Worm (Caenorhabditis elegans) whole organism, L4 larva: Measurements from ENCODE around the gene syd-9.

Experiments used
- F10B5.3 ChIP-seq: sonication (generic microtip); optimal IDR thresholded peaks from 2 replicates; lab custom pipeline; 2016; ENCODE audit warnings: mild to moderate bottlenecking, missing genetic modification characterization, missing compliant biosample characterization
- F37D6.2 ChIP-seq: sonication (generic microtip); optimal IDR thresholded peaks from 2 replicates; lab custom pipeline; 2016; ENCODE audit warnings: mild to moderate bottlenecking, missing genetic modification characterization, missing compliant biosample characterization
- F44E2.7 ChIP-seq: fragments of 200-800 bp; sonication (Bioruptor generic); IDR thresholded peaks from 2 replicates; pipeline ENCODE4 v2.1.2; 2022; ENCODE audit warnings: missing genetic modification characterization, missing compliant biosample characterization
- T20F7.1 ChIP-seq: fragments of 200-800 bp; sonication (Bioruptor generic); optimal IDR thresholded peaks from 2 replicates; lab custom pipeline; 2018; ENCODE audit warnings: mild to moderate bottlenecking, missing genetic modification characterization, missing compliant biosample characterization
- T26A8.4 ChIP-seq: fragments of 200-800 bp; sonication (Bioruptor generic); IDR thresholded peaks from 2 replicates; pipeline ENCODE4 v1.3.6; 2022; ENCODE audit warnings: missing genetic modification characterization, missing compliant biosample characterization
- Y105C5A.15 ChIP-seq: fragments of 200-800 bp; sonication (Bioruptor generic); IDR thresholded peaks from 2 replicates; pipeline ENCODE4 v1.3.6; 2022; ENCODE audit warnings: missing genetic modification characterization, missing compliant biosample characterization
- ZK546.5 ChIP-seq, 2 experiments: sonication (generic microtip); optimal IDR thresholded peaks; 2 replicates each; lab custom pipeline; 2017; ENCODE audit warnings: missing biosample characterization in 2 of 2, missing genetic modification characterization in 2 of 2
- aha-1 ChIP-seq: fragments of 150-350 bp; peaks from one replicate; lab custom pipeline; 2014; ENCODE audit warnings: missing biosample characterization, missing genetic modification characterization
- aly-2 ChIP-seq: sonication (generic microtip); optimal IDR thresholded peaks from 2 replicates; lab custom pipeline; 2018; ENCODE audit warnings: missing biosample characterization, missing genetic modification characterization
- cey-2 ChIP-seq: sonication (generic microtip); optimal IDR thresholded peaks from 3 replicates; lab custom pipeline; 2017; ENCODE audit warnings: missing genetic modification characterization, mild to moderate bottlenecking, missing compliant biosample characterization, antibody characterized with exemption, borderline replicate concordance; ENCODE audit not compliant: insufficient read depth
- daf-12 ChIP-seq: fragments of 150-350 bp; optimal IDR thresholded peaks from 2 replicates; lab custom pipeline; 2014; ENCODE audit warnings: missing biosample characterization, missing genetic modification reagents, missing genetic modification characterization
- daf-16 ChIP-seq, 3 experiments: sonication (generic microtip); optimal IDR thresholded peaks; 2 replicates each; lab custom pipeline; 2016 to 2017; ENCODE audit warnings: missing genetic modification characterization in 3 of 3, missing genetic modification reagents in 3 of 3, mild to moderate bottlenecking in 2 of 3, missing compliant biosample characterization in 2 of 3, missing biosample characterization in 1 of 3, moderate library complexity in 1 of 3
- daf-19 ChIP-seq: fragments of 200-800 bp; sonication (Bioruptor generic); conservative IDR thresholded peaks from 2 replicates; pipeline ENCODE4 v1.3.6; 2022; ENCODE audit warnings: missing genetic modification characterization, missing compliant biosample characterization
- dmd-6 ChIP-seq: fragments of 200-800 bp; sonication (Bioruptor generic); IDR thresholded peaks from 2 replicates; pipeline ENCODE4 v1.3.6; 2022; ENCODE audit warnings: missing genetic modification reagents, missing genetic modification characterization, missing compliant biosample characterization
- dve-1 ChIP-seq: sonication (generic microtip); optimal IDR thresholded peaks from 2 replicates; lab custom pipeline; 2017; ENCODE audit warnings: antibody characterized with exemption, mild to moderate bottlenecking, missing genetic modification characterization, missing compliant biosample characterization; ENCODE audit not compliant: insufficient read depth
- egl-27 ChIP-seq: sonication (generic microtip); optimal IDR thresholded peaks from 3 replicates; lab custom pipeline; 2017; ENCODE audit warnings: missing biosample characterization, missing genetic modification reagents, missing genetic modification characterization
- fos-1 ChIP-seq: fragments of 150-350 bp; optimal IDR thresholded peaks from 2 replicates; lab custom pipeline; 2014; ENCODE audit warnings: missing biosample characterization, missing genetic modification characterization
- gei-8 ChIP-seq: fragments of 200-800 bp; sonication (Bioruptor generic); optimal IDR thresholded peaks from 2 replicates; lab custom pipeline; 2018; ENCODE audit warnings: mild to moderate bottlenecking, missing genetic modification characterization, missing compliant biosample characterization
- hlh-30 ChIP-seq: sonication (generic microtip); optimal IDR thresholded peaks from 2 replicates; lab custom pipeline; 2017; ENCODE audit warnings: antibody characterized with exemption, mild to moderate bottlenecking, missing genetic modification characterization, missing compliant biosample characterization; ENCODE audit not compliant: insufficient read depth
- hmg-1.1 ChIP-seq: fragments of 200-800 bp; sonication (Bioruptor generic); IDR thresholded peaks from 2 replicates; pipeline ENCODE4 v1.3.6; 2022; ENCODE audit warnings: missing genetic modification reagents, missing genetic modification characterization, missing compliant biosample characterization
- jun-1 ChIP-seq: fragments of 150-350 bp; optimal IDR thresholded peaks from 2 replicates; lab custom pipeline; 2014; ENCODE audit warnings: missing biosample characterization, missing genetic modification reagents, missing genetic modification characterization
- lin-13 ChIP-seq: fragments of 150-350 bp; optimal IDR thresholded peaks from 2 replicates; lab custom pipeline; 2014; ENCODE audit warnings: missing biosample characterization, missing genetic modification reagents, missing genetic modification characterization
- lin-39 ChIP-seq: fragments of 150-350 bp; optimal IDR thresholded peaks from 2 replicates; lab custom pipeline; 2014; ENCODE audit warnings: missing biosample characterization, missing genetic modification reagents, missing genetic modification characterization
- mdt-29 ChIP-seq: fragments of 200-800 bp; sonication (Bioruptor generic); IDR thresholded peaks from 2 replicates; pipeline ENCODE4 v1.3.6; 2022; ENCODE audit warnings: missing genetic modification reagents, missing genetic modification characterization, missing compliant biosample characterization
- mep-1 ChIP-seq: fragments of 150-350 bp; sonication (generic microtip); optimal IDR thresholded peaks from 3 replicates; lab custom pipeline; 2014; ENCODE audit warnings: missing biosample characterization, missing genetic modification characterization
- mxl-3 ChIP-seq: fragments of 200-800 bp; sonication (Bioruptor generic); optimal IDR thresholded peaks from 2 replicates; lab custom pipeline; 2018; ENCODE audit warnings: mild to moderate bottlenecking, missing genetic modification characterization, missing compliant biosample characterization
- nhr-111 ChIP-seq: fragments of 200-800 bp; sonication (Bioruptor generic); optimal IDR thresholded peaks from 2 replicates; lab custom pipeline; 2018; ENCODE audit warnings: mild to moderate bottlenecking, missing genetic modification characterization, missing compliant biosample characterization
- nhr-25 ChIP-seq: sonication (generic microtip); optimal IDR thresholded peaks from 2 replicates; lab custom pipeline; 2017; ENCODE audit warnings: missing genetic modification characterization, mild to moderate bottlenecking, missing compliant biosample characterization, antibody characterized with exemption, moderate library complexity, borderline replicate concordance; ENCODE audit not compliant: insufficient read depth
- nhr-28 ChIP-seq: fragments of 150-350 bp; optimal IDR thresholded peaks from 2 replicates; lab custom pipeline; 2014; ENCODE audit warnings: missing biosample characterization, missing genetic modification characterization
- nhr-41 ChIP-seq: fragments of 200-800 bp; sonication (Bioruptor generic); IDR thresholded peaks from 2 replicates; pipeline ENCODE4 v1.3.6; 2022; ENCODE audit warnings: missing genetic modification reagents, missing genetic modification characterization, missing compliant biosample characterization
- nhr-48 ChIP-seq: sonication (generic microtip); optimal IDR thresholded peaks from 2 replicates; lab custom pipeline; 2016; ENCODE audit warnings: mild to moderate bottlenecking, missing genetic modification characterization, missing compliant biosample characterization
- nhr-6 ChIP-seq: fragments of 150-350 bp; optimal IDR thresholded peaks from 2 replicates; lab custom pipeline; 2014; ENCODE audit warnings: missing biosample characterization, missing genetic modification characterization
- nhr-76 ChIP-seq: fragments of 150-350 bp; optimal IDR thresholded peaks from 2 replicates; lab custom pipeline; 2014; ENCODE audit warnings: missing biosample characterization, missing genetic modification characterization
- nhr-77 ChIP-seq: fragments of 150-350 bp; optimal IDR thresholded peaks from 2 replicates; lab custom pipeline; 2014; ENCODE audit warnings: missing biosample characterization, missing genetic modification characterization
- pha-4 ChIP-seq, 2 experiments: fragments of 150-350 bp in 1 of 2; fragments of 200-800 bp in 1 of 2; sonication (Bioruptor generic) in 1 of 2; IDR thresholded peaks in 1 of 2; optimal IDR thresholded peaks in 1 of 2; 2 replicates each; pipeline versions ENCODE4 v1.3.6 to Lab custom; 2014 to 2022; ENCODE audit warnings: missing genetic modification characterization in 2 of 2, missing genetic modification reagents in 2 of 2, missing biosample characterization in 1 of 2, missing compliant biosample characterization in 1 of 2
- php-3 ChIP-seq: fragments of 200-800 bp; sonication (Bioruptor generic); IDR thresholded peaks from 2 replicates; pipeline ENCODE4 v1.3.6; 2022; ENCODE audit warnings: missing genetic modification reagents, missing genetic modification characterization, missing compliant biosample characterization
- pqm-1 ChIP-seq: sonication (generic microtip); optimal IDR thresholded peaks from 2 replicates; lab custom pipeline; 2017; ENCODE audit warnings: missing biosample characterization, missing genetic modification characterization
- sdz-12 ChIP-seq: fragments of 200-800 bp; sonication (Bioruptor generic); optimal IDR thresholded peaks from 2 replicates; lab custom pipeline; 2018; ENCODE audit warnings: mild to moderate bottlenecking, missing genetic modification characterization, missing compliant biosample characterization
- set-16 ChIP-seq: fragments of 200-800 bp; sonication (Bioruptor generic); IDR thresholded peaks from 2 replicates; pipeline ENCODE4 v1.3.6; 2022; ENCODE audit warnings: missing genetic modification reagents, missing genetic modification characterization, missing compliant biosample characterization
- snpc-1.2 ChIP-seq: fragments of 200-800 bp; sonication (Bioruptor generic); IDR thresholded peaks from 2 replicates; pipeline ENCODE4 v1.3.6; 2022; ENCODE audit warnings: missing genetic modification reagents, missing genetic modification characterization, missing compliant biosample characterization
- snpc-4 ChIP-seq: fragments of 150-350 bp; optimal IDR thresholded peaks from 2 replicates; lab custom pipeline; 2014; ENCODE audit warnings: missing biosample characterization, missing genetic modification characterization
- tag-97 ChIP-seq: fragments of 200-800 bp; sonication (Bioruptor generic); IDR thresholded peaks from 2 replicates; pipeline ENCODE4 v1.3.6; 2022; ENCODE audit warnings: missing genetic modification characterization, missing compliant biosample characterization
- unc-130 ChIP-seq: sonication (generic microtip); optimal IDR thresholded peaks from 2 replicates; lab custom pipeline; 2016; ENCODE audit warnings: missing genetic modification reagents, missing genetic modification characterization, missing compliant biosample characterization
- unc-62 ChIP-seq, 3 experiments: fragments of 150-350 bp in 1 of 3; sonication (generic microtip); optimal IDR thresholded peaks in 2 of 3; peaks in 1 of 3; 1 replicate in 1 of 3; 2 replicates in 2 of 3; lab custom pipeline; 2014 to 2017; ENCODE audit warnings: missing biosample characterization in 3 of 3, missing genetic modification characterization in 3 of 3, missing genetic modification reagents in 3 of 3, missing genotype in 1 of 3
- zfp-2 ChIP-seq: sonication (generic microtip); optimal IDR thresholded peaks from 2 replicates; lab custom pipeline; 2016; ENCODE audit warnings: mild to moderate bottlenecking, missing genetic modification characterization, missing compliant biosample characterization
- zfp-3 ChIP-seq: fragments of 200-800 bp; sonication (Bioruptor generic); conservative IDR thresholded peaks from 2 replicates; pipeline ENCODE4 v1.3.6; 2022; ENCODE audit warnings: missing genetic modification reagents, missing genetic modification characterization, missing compliant biosample characterization
- ztf-11 ChIP-seq: fragments of 150-350 bp; optimal IDR thresholded peaks from 2 replicates; lab custom pipeline; 2014; ENCODE audit warnings: missing biosample characterization, missing genetic modification characterization

The syd-9 gene

DNA sequence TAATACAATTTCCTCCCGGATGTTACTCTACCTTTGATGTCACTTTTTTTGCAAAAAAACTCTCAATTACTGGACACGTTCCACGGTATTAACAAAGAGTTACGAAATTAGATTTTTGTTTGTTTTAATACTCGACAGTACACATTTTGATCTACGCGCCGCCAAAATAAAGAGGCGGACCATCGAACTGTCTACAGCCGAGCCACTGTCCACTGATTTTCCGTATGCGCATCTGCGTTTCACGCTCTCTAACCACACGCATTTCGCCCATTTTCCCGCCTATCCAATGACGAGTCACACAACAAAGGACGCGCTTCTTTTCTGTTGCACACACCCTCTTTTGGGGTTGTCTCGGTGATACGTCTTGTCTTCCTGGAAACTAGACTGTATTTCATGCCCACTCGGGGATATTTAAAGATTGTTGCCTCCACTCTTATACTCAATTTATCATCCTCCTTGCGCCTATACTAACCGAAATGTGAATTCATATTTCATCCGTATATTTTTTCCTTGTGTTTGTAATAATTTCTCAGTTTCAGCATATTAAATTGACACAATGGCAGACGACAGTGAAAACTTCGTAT, 18.0 kb upstream of the syd-9 start, which contains the start of gene C55B6.1:
Gene C55B6.1, plus strand, starts transcription at position 534 of the 584 bp plus-strand sequence.
- no peak for TF ChIP-seq nhr-111
- peak in 1 of 2 experiments; percentile 76 for TF ChIP-seq unc-62 (GFP tag; optimal IDR thresholded peaks at IDR 0.05 in 1 of 2; lab: Kevin White, UChicago)
- TF ChIP-seq unc-62 (tag; optimal IDR thresholded peaks at IDR 0.05; lab: Kevin White, UChicago): no peak
- TF ChIP-seq aha-1: peak; percentile 91

DNA sequence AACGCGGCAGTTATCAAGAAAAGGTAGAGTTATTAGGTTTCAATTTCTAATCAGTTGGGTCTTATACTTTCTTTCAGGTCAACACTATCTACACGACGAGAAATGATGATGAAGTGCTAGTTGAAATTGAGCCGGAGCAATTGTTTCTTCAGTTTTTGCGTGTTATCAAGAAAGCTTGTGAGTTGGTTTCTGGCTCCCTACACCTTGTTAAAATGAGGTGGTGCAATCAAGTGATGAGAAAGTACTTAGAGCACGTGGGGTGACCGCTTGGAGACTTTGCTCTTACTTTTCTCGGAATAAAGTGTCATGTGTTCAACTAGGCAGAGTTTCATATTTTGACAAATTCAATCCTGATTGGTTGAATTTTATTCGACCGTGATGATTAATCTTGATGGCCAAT, 17.4 kb upstream of the syd-9 start:
- no peak for TF ChIP-seq daf-12
- no peak for TF ChIP-seq nhr-6 (tag; lab: Kevin White, UChicago)
- peak; percentile 58 for TF ChIP-seq nhr-48 (tag; lab: Kevin White, UChicago)
- no peak for TF ChIP-seq snpc-1.2 (GFP tag; lab: Robert Waterston, UW)
- TF ChIP-seq mdt-29 (GFP tag; lab: Robert Waterston, UW): no peak
- TF ChIP-seq F10B5.3 (tag; lab: Kevin White, UChicago): no peak
- TF ChIP-seq dmd-6 (GFP tag; lab: Robert Waterston, UW): peak; percentile 64
- peak; percentile 49 for TF ChIP-seq hlh-30
- no peak for TF ChIP-seq pha-4 (GFP tag; IDR thresholded peaks at IDR 0.05; lab: Robert Waterston, UW)
- no peak for TF ChIP-seq pha-4 (tag; optimal IDR thresholded peaks at IDR 0.05; lab: Kevin White, UChicago)
- peak; percentile 18 for TF ChIP-seq lin-13 (GFP tag; lab: Kevin White, UChicago)
- no peak for TF ChIP-seq mxl-3 (GFP tag; lab: Kevin White, UChicago)
- TF ChIP-seq F37D6.2 (tag; lab: Kevin White, UChicago): no peak
- TF ChIP-seq lin-39 (tag; lab: Kevin White, UChicago): no peak
- no peak for TF ChIP-seq nhr-76 (tag; lab: Kevin White, UChicago)
- peak; percentile 3 for TF ChIP-seq mep-1 (tag; lab: Kevin White, UChicago)
- TF ChIP-seq tag-97 (GFP tag; lab: Robert Waterston, UW): no peak
- TF ChIP-seq T26A8.4 (GFP tag; lab: Robert Waterston, UW): no peak
- no peak for TF ChIP-seq aly-2
- no peak for TF ChIP-seq F44E2.7 (GFP tag; lab: Robert Waterston, UW)
- 0 out of 2 replicates have a peak, but pooled peaks have one; percentile 32 for TF ChIP-seq zfp-3 (GFP tag; lab: Robert Waterston, UW)
- no peak for TF ChIP-seq nhr-41 (GFP tag; lab: Robert Waterston, UW)
- TF ChIP-seq aha-1: peak; percentile 29
- TF ChIP-seq snpc-4 (tag; lab: Kevin White, UChicago): no peak
- peak; percentile 9 for TF ChIP-seq nhr-28 (tag; lab: Kevin White, UChicago)
- no peak for TF ChIP-seq ztf-11 (tag; lab: Kevin White, UChicago)
- no peak for TF ChIP-seq zfp-2 (tag; lab: Kevin White, UChicago)
- no peak for TF ChIP-seq daf-16 (GFP tag; optimal IDR thresholded peaks at IDR 0.05; lab: Kevin White, UChicago)
- peak; percentile 79 for TF ChIP-seq daf-16 (tag; optimal IDR thresholded peaks at IDR 0.05; lab: Kevin White, UChicago)
- no peak for TF ChIP-seq fos-1 (tag; lab: Kevin White, UChicago)
- TF ChIP-seq Y105C5A.15 (GFP tag; lab: Robert Waterston, UW): no peak
- no peak for TF ChIP-seq nhr-25 (tag; lab: Kevin White, UChicago)
- TF ChIP-seq cey-2: no peak
- TF ChIP-seq dve-1 (tag; lab: Kevin White, UChicago): peak; percentile 55
- TF ChIP-seq set-16 (GFP tag; lab: Robert Waterston, UW): no peak
- TF ChIP-seq daf-19 (GFP tag; lab: Robert Waterston, UW): no peak
- TF ChIP-seq gei-8 (GFP tag; lab: Kevin White, UChicago): no peak
- peak; percentile 89 for TF ChIP-seq pqm-1 (tag; lab: Kevin White, UChicago)
- no peak for TF ChIP-seq hmg-1.1
- 0 out of 2 replicates have a peak, but pooled peaks have one; percentile 40 for TF ChIP-seq php-3
- no peak for TF ChIP-seq jun-1 (tag; lab: Kevin White, UChicago)
- TF ChIP-seq T20F7.1: no peak
- TF ChIP-seq egl-27 (tag; lab: Kevin White, UChicago): no peak
- peak; percentile 33 for TF ChIP-seq nhr-77 (tag; lab: Kevin White, UChicago)
- TF ChIP-seq unc-130 (GFP tag; lab: Kevin White, UChicago): no peak
- TF ChIP-seq sdz-12 (GFP tag; lab: Kevin White, UChicago): no peak
- TF ChIP-seq ZK546.5 (tag; optimal IDR thresholded peaks at IDR 0.05; lab: Kevin White, UChicago): no peak
